Worm (Caenorhabditis elegans): ENCODE data around the gene H10E21.5.

ce11 chrIII:51622-52021 is 27.9 kb upstream of the H10E21.5 start:
- no peak for TF ChIP-seq pha-4 (tag; optimal IDR thresholded peaks at IDR 0.05)
- no peak for TF ChIP-seq mab-5 (tag; optimal IDR thresholded peaks at IDR 0.05)
- TF ChIP-seq nhr-12 (tag; optimal IDR thresholded peaks at IDR 0.05), result no peak
- no peak for TF ChIP-seq drap-1 (GFP tag; optimal IDR thresholded peaks at IDR 0.05)
- TF ChIP-seq nhr-28 (tag; optimal IDR thresholded peaks at IDR 0.05), result no peak
- no peak for TF ChIP-seq unc-39 (tag; optimal IDR thresholded peaks at IDR 0.05)
- TF ChIP-seq elt-1 (tag; optimal IDR thresholded peaks at IDR 0.05; ENCODE audit: borderline replicate concordance, insufficient read depth), result no peak
- no peak for TF ChIP-seq unc-62 (GFP tag; optimal IDR thresholded peaks at IDR 0.05)
- TF ChIP-seq sptf-1 (tag; optimal IDR thresholded peaks at IDR 0.05), result no peak
- TF ChIP-seq ces-1 (GFP tag; optimal IDR thresholded peaks at IDR 0.05), result no peak
- no peak for TF ChIP-seq ceh-43 (GFP tag; optimal IDR thresholded peaks at IDR 0.05)
- TF ChIP-seq ztf-11 (tag; optimal IDR thresholded peaks at IDR 0.05), result no peak
- TF ChIP-seq lsy-2 (tag; optimal IDR thresholded peaks at IDR 0.05), result no peak
